Worm (Caenorhabditis elegans) whole organism, dauer: ENCODE measurements around the gene pqn-67.

Experiments used
- unc-62 ChIP-seq: sonication (generic microtip); optimal IDR thresholded peaks from 2 replicates; lab custom pipeline; 2017; ENCODE audit warnings: missing biosample characterization, missing genetic modification reagents, missing genetic modification characterization

pqn-67 gene

ce11 chrV:12924128-12924527 lies at the start of gene pqn-67:
pqn-67 (plus strand) TSS chrV:12924428.
- TF ChIP-seq unc-62 (GFP tag; lab: Kevin White, UChicago), result no peak

ce11 chrV:12875850-12876249 lies 48.4 kb upstream of the pqn-67 start:
- no peak for TF ChIP-seq unc-62 (GFP tag; lab: Kevin White, UChicago)

- no peak for TF ChIP-seq unc-62 (GFP tag; lab: Kevin White, UChicago)
Measured at ce11 chrV:12876708-12877107, 47.5 kb upstream of the pqn-67 start.

- no peak for TF ChIP-seq unc-62 (GFP tag; lab: Kevin White, UChicago)
Measured at ce11 chrV:12877579-12877978, 46.6 kb upstream of the pqn-67 start.

ce11 chrV:12879349-12879748 lies 44.9 kb upstream of the pqn-67 start:
- TF ChIP-seq unc-62 (GFP tag; lab: Kevin White, UChicago), result no peak

- no peak for TF ChIP-seq unc-62 (GFP tag; lab: Kevin White, UChicago)
Measured at ce11 chrV:12881396-12881795, 42.8 kb upstream of the pqn-67 start.

ce11 chrV:12882370-12882769 lies 41.9 kb upstream of the pqn-67 start:
- TF ChIP-seq unc-62 (GFP tag; lab: Kevin White, UChicago), result no peak

- TF ChIP-seq unc-62 (GFP tag; lab: Kevin White, UChicago), result no peak
Measured at ce11 chrV:12885860-12886259, 38.4 kb upstream of the pqn-67 start, which contains the start of gene glb-24. glb-24 (minus strand) TSS chrV:12885960.

- no peak for TF ChIP-seq unc-62 (GFP tag; lab: Kevin White, UChicago)
Measured at ce11 chrV:12895772-12896171, 28.5 kb upstream of the pqn-67 start, which contains the start of gene ttbk-7. ttbk-7 (minus strand) TSS chrV:12895872.

ce11 chrV:12896850-12897249 lies 27.4 kb upstream of the pqn-67 start:
- TF ChIP-seq unc-62 (GFP tag; lab: Kevin White, UChicago), result no peak

ce11 chrV:12897338-12897737 lies 26.9 kb upstream of the pqn-67 start:
- no peak for TF ChIP-seq unc-62 (GFP tag; lab: Kevin White, UChicago)

- TF ChIP-seq unc-62 (GFP tag; lab: Kevin White, UChicago), result no peak
Measured at ce11 chrV:12898583-12899232, 25.5 kb upstream of the pqn-67 start.

- TF ChIP-seq unc-62 (GFP tag; lab: Kevin White, UChicago), result no peak
Measured at ce11 chrV:12901301-12901700, 22.9 kb upstream of the pqn-67 start.

ce11 chrV:12904054-12904453 lies 20.2 kb upstream of the pqn-67 start, which contains the start of gene ttr-27:
ttr-27 (minus strand) TSS chrV:12904098.
- no peak for TF ChIP-seq unc-62 (GFP tag; lab: Kevin White, UChicago)

ce11 chrV:12905074-12905473 lies 19.2 kb upstream of the pqn-67 start, which contains the start of gene ttr-28:
ttr-28 (minus strand) TSS chrV:12905174.
- TF ChIP-seq unc-62 (GFP tag; lab: Kevin White, UChicago), result no peak

- TF ChIP-seq unc-62 (GFP tag; lab: Kevin White, UChicago), result no peak
Measured at ce11 chrV:12906732-12907131, 17.5 kb upstream of the pqn-67 start, which contains the start of gene ttr-29. ttr-29 (minus strand) TSS chrV:12906832.

- TF ChIP-seq unc-62 (GFP tag; lab: Kevin White, UChicago), result no peak
Measured at ce11 chrV:12907436-12907835, 16.8 kb upstream of the pqn-67 start.
